Worm (Caenorhabditis elegans) whole organism, young adult: ENCODE data around the gene C56G2.9.

ENCODE experiments used
- B0336.3 ChIP-seq: fragments of 200-800 bp; sonication (Bioruptor generic); IDR thresholded peaks from 2 replicates; pipeline ENCODE4 v1.3.6; 2022; ENCODE audit warnings: missing genetic modification characterization, missing compliant biosample characterization
- C06A6.2 ChIP-seq: fragments of 200-800 bp; sonication (Bioruptor generic); conservative IDR thresholded peaks from 2 replicates; pipeline ENCODE4 v1.3.6; 2022; ENCODE audit warnings: missing genetic modification characterization, missing compliant biosample characterization
- F49E8.2 ChIP-seq: sonication (generic microtip); optimal IDR thresholded peaks from 3 replicates; lab custom pipeline; 2017; ENCODE audit warnings: missing genetic modification characterization, mild to moderate bottlenecking, missing compliant biosample characterization, antibody characterized with exemption, moderate library complexity; ENCODE audit not compliant: insufficient read depth
- F52B5.7 ChIP-seq: sonication (generic microtip); optimal IDR thresholded peaks from 2 replicates; lab custom pipeline; 2016; ENCODE audit warnings: mild to moderate bottlenecking, missing genetic modification characterization, missing compliant biosample characterization
- F55B11.4 ChIP-seq: sonication (generic microtip); optimal IDR thresholded peaks from 2 replicates; lab custom pipeline; 2016; ENCODE audit warnings: missing compliant biosample characterization, missing genetic modification characterization, borderline replicate concordance; ENCODE audit not compliant: insufficient read depth
- T07F8.4 ChIP-seq: sonication (generic microtip); optimal IDR thresholded peaks from 2 replicates; lab custom pipeline; 2016; ENCODE audit warnings: mild to moderate bottlenecking, missing genetic modification characterization, moderate library complexity, missing compliant biosample characterization
- T26A5.8 ChIP-seq: sonication (generic microtip); optimal IDR thresholded peaks from 2 replicates; lab custom pipeline; 2016; ENCODE audit warnings: missing genetic modification characterization, missing compliant biosample characterization
- Y53G8AR.9 ChIP-seq: fragments of 200-800 bp; sonication (Bioruptor generic); conservative IDR thresholded peaks from 2 replicates; pipeline ENCODE4 v1.3.6; 2022; ENCODE audit warnings: missing genetic modification reagents, missing genetic modification characterization, missing compliant biosample characterization
- Y95B8A.8 ChIP-seq: fragments of 200-800 bp; sonication (Bioruptor generic); IDR thresholded peaks from 2 replicates; pipeline ENCODE4 v1.3.6; 2022; ENCODE audit warnings: missing genetic modification reagents, missing genetic modification characterization, missing compliant biosample characterization
- aptf-2 ChIP-seq: fragments of 200-800 bp; sonication (Bioruptor generic); conservative IDR thresholded peaks from 2 replicates; pipeline ENCODE4 v1.3.6; 2022; ENCODE audit warnings: missing genetic modification reagents, missing genetic modification characterization, missing compliant biosample characterization
- attf-5 ChIP-seq: fragments of 200-800 bp; sonication (Bioruptor generic); optimal IDR thresholded peaks from 2 replicates; lab custom pipeline; 2018; ENCODE audit warnings: mild to moderate bottlenecking, missing genetic modification characterization, missing compliant biosample characterization
- attf-6 ChIP-seq: fragments of 200-800 bp; sonication (Bioruptor generic); IDR thresholded peaks from 2 replicates; pipeline ENCODE4 v1.3.6; 2022; ENCODE audit warnings: missing genetic modification reagents, missing genetic modification characterization, missing compliant biosample characterization
- ccch-3 ChIP-seq: fragments of 200-800 bp; sonication (Bioruptor generic); optimal IDR thresholded peaks from 2 replicates; lab custom pipeline; 2018; ENCODE audit warnings: mild to moderate bottlenecking, missing genetic modification characterization, missing compliant biosample characterization
- cebp-1 ChIP-seq, 2 experiments: fragments of 200-800 bp in 1 of 2; sonication (Bioruptor generic) in 1 of 2; sonication (generic microtip) in 1 of 2; IDR thresholded peaks in 1 of 2; optimal IDR thresholded peaks in 1 of 2; 2 replicates each; pipeline versions ENCODE4 v1.3.6 to Lab custom; 2017 to 2022; ENCODE audit warnings: missing compliant biosample characterization in 2 of 2, missing genetic modification characterization in 2 of 2, mild to moderate bottlenecking in 1 of 2, missing genetic modification reagents in 1 of 2, moderate library complexity in 1 of 2
- ceh-27 ChIP-seq: fragments of 200-800 bp; sonication (Bioruptor generic); optimal IDR thresholded peaks from 2 replicates; lab custom pipeline; 2018; ENCODE audit warnings: mild to moderate bottlenecking, missing genetic modification characterization, moderate library complexity, missing compliant biosample characterization
- ceh-91 ChIP-seq: fragments of 200-800 bp; sonication (Bioruptor generic); IDR thresholded peaks from 2 replicates; pipeline ENCODE4 v1.3.6; 2022; ENCODE audit warnings: missing genetic modification reagents, missing genetic modification characterization, missing compliant biosample characterization
- efl-1 ChIP-seq: fragments of 150-350 bp; optimal IDR thresholded peaks from 2 replicates; lab custom pipeline; 2014; ENCODE audit warnings: missing biosample characterization, missing genetic modification reagents, missing genetic modification characterization
- egl-44 ChIP-seq: fragments of 200-800 bp; sonication (Bioruptor generic); IDR thresholded peaks from 2 replicates; pipeline ENCODE4 v1.3.6; 2022; ENCODE audit warnings: missing genetic modification reagents, missing genetic modification characterization, missing compliant biosample characterization
- ekl-4 ChIP-seq: fragments of 200-800 bp; sonication (Bioruptor generic); IDR thresholded peaks from 2 replicates; pipeline ENCODE4 v1.3.6; 2022; ENCODE audit warnings: missing genetic modification reagents, missing genetic modification characterization, missing compliant biosample characterization
- lin-35 ChIP-seq, 3 experiments: fragments of 150-350 bp in 2 of 3; sonication (generic microtip) in 1 of 3; optimal IDR thresholded peaks; 2 replicates each; lab custom pipeline; 2014 to 2018; ENCODE audit warnings: missing biosample characterization in 3 of 3, missing genetic modification characterization in 3 of 3, missing genetic modification reagents in 3 of 3
- lin-54 ChIP-seq: fragments of 200-800 bp; sonication (Bioruptor generic); optimal IDR thresholded peaks from 2 replicates; lab custom pipeline; 2018; ENCODE audit warnings: mild to moderate bottlenecking, missing genetic modification characterization, missing compliant biosample characterization
- lsl-1 ChIP-seq: fragments of 200-800 bp; sonication (Bioruptor generic); optimal IDR thresholded peaks from 2 replicates; lab custom pipeline; 2018; ENCODE audit warnings: mild to moderate bottlenecking, missing genetic modification characterization, moderate library complexity, missing compliant biosample characterization
- madf-10 ChIP-seq: sonication (generic microtip); optimal IDR thresholded peaks from 2 replicates; lab custom pipeline; 2016; ENCODE audit warnings: mild to moderate bottlenecking, missing genetic modification characterization, missing compliant biosample characterization
- madf-6 ChIP-seq: fragments of 200-800 bp; sonication (Bioruptor generic); IDR thresholded peaks from 2 replicates; pipeline ENCODE4 v1.3.6; 2022; ENCODE audit warnings: missing genetic modification reagents, missing genetic modification characterization, missing compliant biosample characterization
- mcd-1 ChIP-seq: fragments of 200-800 bp; sonication (Bioruptor generic); IDR thresholded peaks from 2 replicates; pipeline ENCODE4 v1.3.6; 2022; ENCODE audit warnings: missing genetic modification reagents, missing genetic modification characterization, missing compliant biosample characterization
- mel-28 ChIP-seq: sonication (generic microtip); optimal IDR thresholded peaks from 2 replicates; lab custom pipeline; 2016; ENCODE audit warnings: borderline replicate concordance, mild to moderate bottlenecking, missing genetic modification characterization, missing compliant biosample characterization
- nfya-1 ChIP-seq: sonication (generic microtip); optimal IDR thresholded peaks from 2 replicates; lab custom pipeline; 2017; ENCODE audit warnings: antibody characterized with exemption, missing compliant biosample characterization, missing genetic modification characterization, borderline replicate concordance; ENCODE audit not compliant: insufficient read depth
- nfyb-1 ChIP-seq: fragments of 200-800 bp; sonication (Bioruptor generic); IDR thresholded peaks from 2 replicates; pipeline ENCODE4 v1.3.6; 2022; ENCODE audit warnings: missing genetic modification reagents, missing genetic modification characterization, missing compliant biosample characterization
- nhr-179 ChIP-seq: sonication (generic microtip); optimal IDR thresholded peaks from 2 replicates; lab custom pipeline; 2016; ENCODE audit warnings: mild to moderate bottlenecking, missing genetic modification characterization, missing compliant biosample characterization
- pha-4 ChIP-seq: fragments of 150-350 bp; sonication (generic microtip); optimal IDR thresholded peaks from 2 replicates; lab custom pipeline; 2014; ENCODE audit warnings: missing biosample characterization, missing genetic modification reagents, missing genetic modification characterization
- sea-2 ChIP-seq: fragments of 200-800 bp; sonication (Bioruptor generic); IDR thresholded peaks from 2 replicates; pipeline ENCODE4 v1.3.6; 2022; ENCODE audit warnings: missing genetic modification characterization, missing compliant biosample characterization
- snpc-1.3 ChIP-seq: sonication (generic microtip); optimal IDR thresholded peaks from 2 replicates; lab custom pipeline; 2017; ENCODE audit warnings: missing genetic modification characterization, mild to moderate bottlenecking, missing compliant biosample characterization, antibody characterized with exemption, moderate library complexity, missing genotype, missing genetic modification reagents; ENCODE audit not compliant: insufficient read depth
- somi-1 ChIP-seq: fragments of 200-800 bp; sonication (Bioruptor generic); optimal IDR thresholded peaks from 2 replicates; lab custom pipeline; 2018; ENCODE audit warnings: mild to moderate bottlenecking, missing genetic modification characterization, missing compliant biosample characterization
- tbx-9 ChIP-seq: sonication (generic microtip); optimal IDR thresholded peaks from 2 replicates; lab custom pipeline; 2016; ENCODE audit warnings: borderline replicate concordance, missing genetic modification characterization, inconsistent platforms, missing compliant biosample characterization

Gene C56G2.9

ce11 chrIII:6344737-6345136, 1.6 kb upstream of the C56G2.9 start (continued):
- TF ChIP-seq lin-35 (GFP tag; optimal IDR thresholded peaks at IDR 0.05; lab: Kevin White, UChicago) (peak in 1 of 3 experiments; percentile 56), attf-6 (GFP tag; lab: Robert Waterston, UW) (no peak), madf-6 (peak; percentile 83), nfyb-1 (GFP tag; lab: Robert Waterston, UW) (0 out of 2 replicates have a peak, but pooled peaks have one; percentile 38), C06A6.2 (GFP tag; lab: Robert Waterston, UW) (no peak), sea-2 (GFP tag; lab: Robert Waterston, UW) (no peak), ccch-3 (GFP tag; lab: Kevin White, UChicago) (no peak), F49E8.2 (tag; lab: Kevin White, UChicago) (peak; percentile 58), madf-10 (tag; lab: Kevin White, UChicago) (peak; percentile 37), somi-1 (GFP tag; lab: Kevin White, UChicago) (no peak), nfya-1 (tag; lab: Kevin White, UChicago) (no peak), T26A5.8 (no peak), F52B5.7 (tag; lab: Kevin White, UChicago) (no peak), ceh-91 (GFP tag; lab: Robert Waterston, UW) (peak; percentile 66), lin-54 (GFP tag; lab: Kevin White, UChicago) (peak; percentile 70), ceh-27 (GFP tag; lab: Kevin White, UChicago) (peak; percentile 72), Y95B8A.8 (GFP tag; lab: Robert Waterston, UW) (no peak), efl-1 (GFP tag; lab: Kevin White, UChicago) (peak; percentile 54), nhr-179 (no peak), B0336.3 (GFP tag; lab: Robert Waterston, UW) (peak; percentile 71; the same call in 1 of the 2 replicates), aptf-2 (GFP tag; lab: Robert Waterston, UW) (no peak), ekl-4 (peak; percentile 80), mel-28 (tag; lab: Kevin White, UChicago) (no peak), Y53G8AR.9 (GFP tag; lab: Robert Waterston, UW) (0 out of 2 replicates have a peak, but pooled peaks have one; percentile 28), pha-4 (tag; lab: Kevin White, UChicago) (no peak), T07F8.4 (tag; lab: Kevin White, UChicago) (no peak), F55B11.4 (no peak), tbx-9 (tag; lab: Kevin White, UChicago) (no peak), mcd-1 (GFP tag; lab: Robert Waterston, UW) (peak; percentile 63; the same call in 1 of the 2 replicates)

- peak; percentile 49 for TF ChIP-seq attf-5 (GFP tag; lab: Kevin White, UChicago)
- TF ChIP-seq madf-6, result 0 out of 2 replicates have a peak, but pooled peaks have one; percentile 22
- TF ChIP-seq cebp-1 (GFP tag; IDR thresholded peaks at IDR 0.05; lab: Robert Waterston, UW), result no peak
- peak; percentile 20 for TF ChIP-seq cebp-1 (tag; optimal IDR thresholded peaks at IDR 0.05; lab: Kevin White, UChicago)
- TF ChIP-seq lsl-1, result peak; percentile 73
- peak; percentile 28 for TF ChIP-seq snpc-1.3 (tag; lab: Kevin White, UChicago)
- no peak for TF ChIP-seq egl-44 (GFP tag; lab: Robert Waterston, UW)
- TF ChIP-seq, all 124 proteins: peak for 5
Measured at ce11 chrIII:6341878-6342453, 1.2 kb downstream of the C56G2.9 start, which contains the start of gene rpn-13. Gene rpn-13 (minus strand): TSS chrIII:6341928.
